Worm (Caenorhabditis elegans) whole organism, midembryonic: ENCODE results near the gene Y73B6BL.289.

Source experiments
- flt-1 ChIP-seq: fragments of 200-800 bp; sonication (Bioruptor generic); IDR thresholded peaks from 2 replicates; pipeline ENCODE4 v1.3.6; 2022; ENCODE audit warnings: missing genetic modification characterization, missing compliant biosample characterization
- ztf-23 ChIP-seq: fragments of 200-800 bp; sonication (Bioruptor generic); IDR thresholded peaks from 2 replicates; pipeline ENCODE4 v1.3.6; 2022; ENCODE audit warnings: missing genetic modification reagents, missing genetic modification characterization, missing compliant biosample characterization

DNA sequence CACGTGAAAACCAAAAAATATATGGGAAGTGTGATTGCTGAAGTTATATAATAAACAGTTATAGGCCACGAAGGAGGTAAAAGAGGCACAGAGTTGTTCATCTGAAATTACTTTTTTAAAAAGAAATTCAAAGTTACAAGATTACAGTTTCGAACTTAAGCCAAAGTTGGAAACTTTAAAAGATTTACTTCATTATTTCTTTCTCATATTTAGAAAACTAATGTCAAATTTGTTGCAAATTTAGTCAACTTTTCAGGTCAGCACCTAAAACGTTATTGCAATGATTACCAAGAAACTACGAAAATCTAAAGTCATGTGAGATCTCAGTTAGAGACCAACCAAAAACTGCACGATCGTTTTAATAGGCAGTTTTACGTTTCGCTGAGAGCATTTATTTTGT is 43.7 kb upstream of the Y73B6BL.289 start, which contains the start of gene srv-25:
- no peak for TF ChIP-seq ztf-23
- no peak for TF ChIP-seq flt-1 (GFP tag; lab: Robert Waterston, UW)
